Worm (Caenorhabditis elegans) whole organism, L2 larva: Measurements from ENCODE around the gene idh-2.

ENCODE experiments used
- ZK546.5 ChIP-seq: sonication (generic microtip); optimal IDR thresholded peaks from 2 replicates; lab custom pipeline; 2017; ENCODE audit warnings: missing biosample characterization, missing genetic modification characterization
- blmp-1 ChIP-seq: sonication (generic microtip); optimal IDR thresholded peaks from 2 replicates; lab custom pipeline; 2017; ENCODE audit warnings: missing genetic modification characterization, mild to moderate bottlenecking, missing compliant biosample characterization, antibody characterized with exemption, moderate library complexity; ENCODE audit not compliant: insufficient read depth
- egl-27 ChIP-seq: sonication (generic microtip); optimal IDR thresholded peaks from 3 replicates; lab custom pipeline; 2017; ENCODE audit warnings: missing biosample characterization, missing genetic modification reagents, missing genetic modification characterization
- lin-39 ChIP-seq: fragments of 150-350 bp; optimal IDR thresholded peaks from 2 replicates; lab custom pipeline; 2014; ENCODE audit warnings: missing biosample characterization, missing genetic modification reagents, missing genetic modification characterization
- mab-5 ChIP-seq: fragments of 150-350 bp; optimal IDR thresholded peaks from 2 replicates; lab custom pipeline; 2014; ENCODE audit warnings: missing biosample characterization, missing genetic modification characterization
- nhr-11 ChIP-seq: fragments of 150-350 bp; optimal IDR thresholded peaks from 2 replicates; lab custom pipeline; 2014; ENCODE audit warnings: missing biosample characterization, missing genetic modification characterization
- nhr-21 ChIP-seq: fragments of 150-350 bp; optimal IDR thresholded peaks from 2 replicates; lab custom pipeline; 2014; ENCODE audit warnings: missing biosample characterization, missing genetic modification characterization
- nhr-25 ChIP-seq: fragments of 150-350 bp; sonication (generic microtip); optimal IDR thresholded peaks from 3 replicates; lab custom pipeline; 2014; ENCODE audit warnings: missing biosample characterization, missing genetic modification characterization
- nhr-6 ChIP-seq: fragments of 150-350 bp; optimal IDR thresholded peaks from 2 replicates; lab custom pipeline; 2014; ENCODE audit warnings: missing biosample characterization, missing genetic modification characterization
- snpc-4 ChIP-seq: fragments of 150-350 bp; optimal IDR thresholded peaks from 2 replicates; lab custom pipeline; 2014; ENCODE audit warnings: missing biosample characterization, missing genetic modification characterization
- unc-39 ChIP-seq: fragments of 150-350 bp; optimal IDR thresholded peaks from 2 replicates; lab custom pipeline; 2014; ENCODE audit warnings: missing biosample characterization, missing genetic modification characterization
- unc-62 ChIP-seq: fragments of 150-350 bp; optimal IDR thresholded peaks from 2 replicates; lab custom pipeline; 2014; ENCODE audit warnings: missing biosample characterization, missing genetic modification reagents, missing genetic modification characterization
- zag-1 ChIP-seq: fragments of 150-350 bp; optimal IDR thresholded peaks from 2 replicates; lab custom pipeline; 2014; ENCODE audit warnings: missing biosample characterization, missing genetic modification characterization

DNA sequence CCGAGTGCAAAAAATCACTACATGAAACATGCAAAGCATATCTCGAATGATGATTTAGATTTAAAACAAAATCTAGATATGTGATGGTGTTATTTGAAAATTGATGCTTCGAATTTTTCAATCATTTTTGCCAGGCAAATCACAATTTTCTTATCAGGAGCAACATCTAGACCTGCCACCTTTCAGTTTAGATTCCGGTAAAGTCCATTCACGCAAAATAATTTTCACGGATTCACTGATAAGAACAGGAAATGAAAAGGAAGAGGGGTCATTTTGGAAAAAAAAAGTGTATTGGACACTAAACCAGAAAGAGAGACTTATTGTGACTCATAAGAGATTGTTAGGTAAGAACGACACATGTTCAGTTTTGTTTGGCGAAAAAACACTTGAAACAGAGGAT, 36.1 kb downstream of the idh-2 start:
- TF ChIP-seq unc-62 (GFP tag; lab: Kevin White, UChicago) (no peak), nhr-6 (tag; lab: Kevin White, UChicago) (no peak), snpc-4 (tag; lab: Kevin White, UChicago) (no peak), nhr-25 (tag; lab: Kevin White, UChicago) (no peak), ZK546.5 (tag; lab: Kevin White, UChicago) (no peak), egl-27 (tag; lab: Kevin White, UChicago) (no peak), unc-39 (tag; lab: Kevin White, UChicago) (no peak), zag-1 (no peak), mab-5 (tag; lab: Kevin White, UChicago) (no peak), blmp-1 (tag; lab: Kevin White, UChicago) (no peak), nhr-11 (tag; lab: Kevin White, UChicago) (no peak), nhr-21 (tag; lab: Kevin White, UChicago) (no peak), lin-39 (no peak)
